Worm (Caenorhabditis elegans) whole organism, L2 larva: ENCODE data around the gene C26B9.6.

Source experiments
- C34F6.9 ChIP-seq: fragments of 150-350 bp; optimal IDR thresholded peaks from 2 replicates; lab custom pipeline; 2014; ENCODE audit warnings: missing biosample characterization, missing genetic modification characterization
- F13H6.1 ChIP-seq: sonication (generic microtip); optimal IDR thresholded peaks from 2 replicates; lab custom pipeline; 2016; ENCODE audit warnings: missing genetic modification characterization, missing compliant biosample characterization
- R02D3.7 ChIP-seq: fragments of 150-350 bp; optimal IDR thresholded peaks from 2 replicates; lab custom pipeline; 2014; ENCODE audit warnings: missing biosample characterization, missing genetic modification characterization
- ZK546.5 ChIP-seq: sonication (generic microtip); optimal IDR thresholded peaks from 2 replicates; lab custom pipeline; 2017; ENCODE audit warnings: missing biosample characterization, missing genetic modification characterization
- alr-1 ChIP-seq: fragments of 150-350 bp; optimal IDR thresholded peaks from 2 replicates; lab custom pipeline; 2014; ENCODE audit warnings: missing biosample characterization, missing genetic modification characterization
- aly-2 ChIP-seq: fragments of 150-350 bp; optimal IDR thresholded peaks from 2 replicates; lab custom pipeline; 2014; ENCODE audit warnings: missing biosample characterization, missing genetic modification characterization
- ama-1 ChIP-seq: fragments of 150-350 bp; optimal IDR thresholded peaks from 2 replicates; lab custom pipeline; 2018; ENCODE audit warnings: inconsistent platforms
- ceh-16 ChIP-seq: fragments of 150-350 bp; optimal IDR thresholded peaks from 2 replicates; lab custom pipeline; 2014; ENCODE audit warnings: missing biosample characterization, missing genetic modification characterization
- ceh-82 ChIP-seq: fragments of 150-350 bp; optimal IDR thresholded peaks from 2 replicates; lab custom pipeline; 2014; ENCODE audit warnings: missing biosample characterization, missing genetic modification characterization
- crh-2 ChIP-seq: sonication (generic microtip); optimal IDR thresholded peaks from 2 replicates; lab custom pipeline; 2017; ENCODE audit warnings: missing biosample characterization, missing genetic modification characterization
- dmd-4 ChIP-seq: sonication (generic microtip); optimal IDR thresholded peaks from 2 replicates; lab custom pipeline; 2017; ENCODE audit warnings: missing biosample characterization, missing genetic modification characterization
- egl-27 ChIP-seq: sonication (generic microtip); optimal IDR thresholded peaks from 3 replicates; lab custom pipeline; 2017; ENCODE audit warnings: missing biosample characterization, missing genetic modification reagents, missing genetic modification characterization
- fos-1 ChIP-seq: fragments of 150-350 bp; optimal IDR thresholded peaks from 2 replicates; lab custom pipeline; 2014; ENCODE audit warnings: missing biosample characterization, missing genetic modification characterization
- gmeb-1 ChIP-seq: fragments of 150-350 bp; optimal IDR thresholded peaks from 2 replicates; lab custom pipeline; 2014; ENCODE audit warnings: missing biosample characterization, missing genetic modification characterization
- lin-11 ChIP-seq: fragments of 150-350 bp; sonication (generic microtip); optimal IDR thresholded peaks from 2 replicates; lab custom pipeline; 2014; ENCODE audit warnings: missing biosample characterization, missing genetic modification characterization, inconsistent platforms, mixed read lengths
- lin-13 ChIP-seq: fragments of 150-350 bp; optimal IDR thresholded peaks from 2 replicates; lab custom pipeline; 2014; ENCODE audit warnings: missing biosample characterization, missing genetic modification reagents, missing genetic modification characterization
- mdl-1 ChIP-seq, 2 experiments: fragments of 150-350 bp in 1 of 2; sonication (generic microtip) in 1 of 2; optimal IDR thresholded peaks; 2 replicates each; lab custom pipeline; 2017; ENCODE audit warnings: missing biosample characterization in 2 of 2, missing genetic modification characterization in 2 of 2
- nhr-12 ChIP-seq: fragments of 150-350 bp; optimal IDR thresholded peaks from 2 replicates; lab custom pipeline; 2014; ENCODE audit warnings: missing biosample characterization, missing genetic modification characterization
- nhr-129 ChIP-seq: fragments of 150-350 bp; optimal IDR thresholded peaks from 2 replicates; lab custom pipeline; 2014; ENCODE audit warnings: missing biosample characterization, missing genetic modification characterization
- nhr-21 ChIP-seq: fragments of 150-350 bp; optimal IDR thresholded peaks from 2 replicates; lab custom pipeline; 2014; ENCODE audit warnings: missing biosample characterization, missing genetic modification characterization
- nhr-23 ChIP-seq: fragments of 150-350 bp; optimal IDR thresholded peaks from 2 replicates; lab custom pipeline; 2014; ENCODE audit warnings: missing biosample characterization, missing genetic modification reagents, missing genetic modification characterization
- nhr-25 ChIP-seq: fragments of 150-350 bp; sonication (generic microtip); optimal IDR thresholded peaks from 3 replicates; lab custom pipeline; 2014; ENCODE audit warnings: missing biosample characterization, missing genetic modification characterization
- nhr-6 ChIP-seq: fragments of 150-350 bp; optimal IDR thresholded peaks from 2 replicates; lab custom pipeline; 2014; ENCODE audit warnings: missing biosample characterization, missing genetic modification characterization
- peb-1 ChIP-seq: fragments of 150-350 bp; optimal IDR thresholded peaks from 2 replicates; lab custom pipeline; 2014; ENCODE audit warnings: missing biosample characterization, missing genetic modification characterization
- sem-4 ChIP-seq: fragments of 150-350 bp; optimal IDR thresholded peaks from 2 replicates; lab custom pipeline; 2014; ENCODE audit warnings: missing biosample characterization, missing genetic modification reagents, missing genetic modification characterization
- skn-1 ChIP-seq: sonication (generic microtip); optimal IDR thresholded peaks from 2 replicates; lab custom pipeline; 2017; ENCODE audit warnings: missing biosample characterization, missing genetic modification characterization
- sma-3 ChIP-seq: sonication (generic microtip); optimal IDR thresholded peaks from 2 replicates; lab custom pipeline; 2016; ENCODE audit warnings: missing genetic modification reagents, missing genetic modification characterization, missing compliant biosample characterization
- sma-9 ChIP-seq, 2 experiments: fragments of 150-350 bp in 1 of 2; sonication (generic microtip) in 1 of 2; optimal IDR thresholded peaks; 2 replicates each; lab custom pipeline; 2014 to 2016; ENCODE audit warnings: missing genetic modification characterization in 2 of 2, mild to moderate bottlenecking in 1 of 2, missing biosample characterization in 1 of 2, missing compliant biosample characterization in 1 of 2, missing genetic modification reagents in 1 of 2, moderate library complexity in 1 of 2
- snpc-4 ChIP-seq: fragments of 150-350 bp; optimal IDR thresholded peaks from 2 replicates; lab custom pipeline; 2014; ENCODE audit warnings: missing biosample characterization, missing genetic modification characterization
- unc-55 ChIP-seq: fragments of 150-350 bp; sonication (generic microtip); optimal IDR thresholded peaks from 3 replicates; lab custom pipeline; 2014; ENCODE audit warnings: missing biosample characterization, missing genetic modification reagents, missing genetic modification characterization
- ztf-4 ChIP-seq: fragments of 150-350 bp; optimal IDR thresholded peaks from 2 replicates; lab custom pipeline; 2014; ENCODE audit warnings: missing biosample characterization, missing genetic modification characterization

C26B9.6 gene

DNA sequence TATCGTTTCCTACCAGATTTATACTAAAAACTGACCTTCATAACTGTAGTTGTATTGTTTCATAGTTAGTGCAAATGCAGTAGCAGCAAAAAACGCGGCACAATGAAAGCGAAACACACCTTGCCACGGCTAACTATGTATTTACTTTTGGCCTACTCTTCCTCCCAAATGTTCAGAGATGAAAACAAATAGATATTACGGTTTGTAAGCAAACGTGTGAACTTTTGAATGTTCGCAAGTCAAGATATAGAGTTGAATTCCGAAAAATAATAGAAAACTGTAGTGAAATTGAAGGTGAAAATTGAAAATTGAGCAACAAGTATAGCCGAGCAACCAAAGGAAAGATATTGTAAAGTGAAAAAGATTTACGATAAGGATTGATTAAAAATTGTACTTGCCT, 29.0 kb upstream of the C26B9.6 start, which contains the start of gene chtl-1:
Gene chtl-1, minus strand, starts transcription at position 101 of the 400 bp plus-strand sequence.
- no peak for TF ChIP-seq nhr-129 (tag; lab: Kevin White, UChicago)
- no peak for TF ChIP-seq ama-1 (lab: Kevin White, UChicago)
- TF ChIP-seq alr-1 (tag; lab: Kevin White, UChicago) = no peak

DNA sequence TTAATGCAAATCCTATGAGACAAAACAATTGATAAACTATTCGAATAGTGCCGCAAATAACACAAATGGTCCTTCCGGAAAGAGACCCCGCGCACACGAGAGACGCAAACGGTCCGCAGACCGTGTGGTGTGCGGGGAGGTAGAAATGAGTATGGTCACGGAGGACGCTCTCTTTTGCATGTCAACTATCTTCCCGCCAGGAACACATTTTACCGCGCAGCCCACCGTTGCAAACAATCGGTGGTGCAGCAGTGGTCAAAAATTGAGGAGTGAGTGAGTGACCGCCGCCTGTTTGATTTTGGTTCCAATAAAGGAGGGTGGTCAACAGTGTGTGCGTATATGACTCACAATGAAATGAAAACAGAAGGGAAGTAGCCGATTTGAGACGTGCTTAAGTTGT, 25.4 kb upstream of the C26B9.6 start:
- TF ChIP-seq sem-4 (no peak), nhr-6 (no peak), ztf-4 (tag; lab: Kevin White, UChicago) (no peak), ceh-82 (tag; lab: Kevin White, UChicago) (no peak), C34F6.9 (tag; lab: Kevin White, UChicago) (no peak), snpc-4 (tag; lab: Kevin White, UChicago) (no peak), fos-1 (tag; lab: Kevin White, UChicago) (no peak), nhr-12 (tag; lab: Kevin White, UChicago) (no peak), nhr-25 (no peak), ZK546.5 (tag; lab: Kevin White, UChicago) (no peak), dmd-4 (tag; lab: Kevin White, UChicago) (no peak), peb-1 (tag; lab: Kevin White, UChicago) (no peak), sma-3 (GFP tag; lab: Kevin White, UChicago) (no peak)

DNA sequence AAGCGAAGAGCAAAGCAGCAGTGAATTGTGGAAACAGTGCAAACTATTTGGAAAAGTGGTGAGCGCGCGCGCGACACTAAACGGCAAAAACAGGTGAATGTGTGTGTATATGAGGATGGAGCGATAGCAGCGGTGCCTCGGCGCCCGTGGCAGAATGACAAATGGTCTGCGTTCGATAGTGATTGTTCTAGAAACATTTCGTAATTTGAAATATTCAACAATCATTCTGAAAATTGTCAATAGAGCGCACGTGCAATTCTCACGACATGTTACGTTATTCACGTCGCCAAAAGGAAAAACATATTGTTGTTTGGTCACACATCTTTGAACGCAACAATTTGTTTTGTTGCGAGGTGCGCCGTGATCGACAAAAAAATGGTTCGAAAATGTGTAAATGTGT, 20.0 kb upstream of the C26B9.6 start:
- TF ChIP-seq F13H6.1 (tag; lab: Kevin White, UChicago) (peak; percentile 2), C34F6.9 (tag; lab: Kevin White, UChicago) (peak; percentile 9), crh-2 (tag; lab: Kevin White, UChicago) (peak; percentile 41), nhr-129 (tag; lab: Kevin White, UChicago) (peak; percentile 23), lin-11 (tag; lab: Kevin White, UChicago) (peak; percentile 7), skn-1 (no peak), egl-27 (tag; lab: Kevin White, UChicago) (no peak), sma-9 (GFP tag; optimal IDR thresholded peaks at IDR 0.05; lab: Kevin White, UChicago) (no peak), sma-9 (tag; optimal IDR thresholded peaks at IDR 0.05; lab: Kevin White, UChicago) (no peak), nhr-21 (tag; lab: Kevin White, UChicago) (no peak)

DNA sequence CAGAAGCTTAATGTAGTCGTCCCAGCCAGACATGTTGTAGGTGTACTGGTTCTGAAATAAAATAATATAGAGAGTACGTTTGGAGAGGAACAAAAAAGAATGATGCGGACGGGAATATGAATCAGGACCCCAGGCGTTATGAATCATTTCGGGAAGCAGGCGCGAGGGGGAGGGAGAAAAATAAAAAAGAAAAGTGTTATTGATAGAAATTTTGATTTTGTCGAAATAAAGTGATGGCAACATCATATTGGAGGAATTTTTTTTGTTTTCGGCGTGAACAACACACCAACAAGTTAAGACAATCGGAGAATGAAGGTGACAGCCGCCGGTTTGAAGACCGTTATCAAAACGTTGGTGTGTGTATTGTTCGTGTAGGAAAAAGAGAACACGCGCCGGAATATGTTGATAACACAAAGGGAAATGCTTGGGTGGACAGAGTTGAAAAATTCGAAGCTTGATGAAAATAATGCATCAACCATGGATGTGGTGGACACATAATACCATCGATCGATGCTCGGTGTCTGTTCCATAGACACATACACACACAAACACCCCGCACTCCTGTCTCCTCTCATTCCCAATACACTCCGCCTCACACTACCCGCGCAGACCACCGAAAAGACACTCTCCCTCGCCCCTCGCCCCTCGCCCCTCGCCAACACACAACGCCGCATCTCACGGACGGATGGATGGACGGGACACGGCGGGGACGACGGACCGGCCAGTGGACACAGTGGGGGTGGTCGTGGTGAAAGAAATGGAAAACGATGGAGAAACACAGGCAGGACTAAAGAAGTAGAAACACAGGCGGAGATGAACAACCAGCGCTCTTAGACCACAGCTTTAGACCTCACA, 19.0 kb upstream of the C26B9.6 start, which contains the start of gene pfn-2:
Gene pfn-2, minus strand, starts transcription at position 51 of the 855 bp plus-strand sequence.
- TF ChIP-seq snpc-4 (tag; lab: Kevin White, UChicago) (peak; percentile 21), nhr-6 (no peak), unc-55 (GFP tag; lab: Kevin White, UChicago) (peak; percentile 44), crh-2 (tag; lab: Kevin White, UChicago) (peak; percentile 3), sem-4 (no peak), nhr-129 (tag; lab: Kevin White, UChicago) (no peak), peb-1 (tag; lab: Kevin White, UChicago) (no peak), fos-1 (tag; lab: Kevin White, UChicago) (peak; percentile 16), F13H6.1 (tag; lab: Kevin White, UChicago) (peak; percentile 29), mdl-1 (tag; optimal IDR thresholded peaks at IDR 0.05; lab: Kevin White, UChicago) (no peak)

DNA sequence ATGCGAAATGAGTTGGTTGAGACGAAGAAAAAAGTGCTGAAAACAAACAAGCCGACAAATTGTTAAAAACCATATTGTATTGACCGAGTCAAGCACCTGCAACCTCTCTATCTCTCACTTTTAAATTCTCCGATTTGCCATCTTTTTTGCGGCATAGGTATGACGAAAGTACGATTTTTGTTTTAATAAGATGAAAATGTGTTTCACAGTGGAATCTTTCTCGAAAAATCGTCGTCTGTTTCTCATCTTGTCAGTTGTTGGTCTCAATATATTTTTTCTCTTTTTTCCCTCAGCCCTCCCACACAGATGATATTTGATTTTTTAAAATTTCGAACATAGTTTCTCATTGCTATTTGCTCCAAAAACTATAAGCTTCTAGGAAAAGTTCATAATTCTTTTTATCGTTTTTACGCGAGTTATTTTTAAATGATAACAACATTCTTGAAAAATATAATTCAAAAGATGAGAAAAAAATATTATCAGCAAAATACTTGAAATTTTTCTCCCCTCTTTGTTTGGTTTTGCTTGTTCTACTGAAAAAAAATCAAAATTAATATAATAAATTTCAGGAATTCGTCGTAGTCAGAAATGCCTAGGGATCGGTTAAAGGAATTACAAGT, 13.4 kb upstream of the C26B9.6 start, which contains the start of gene syx-3:
Gene syx-3, plus strand, starts transcription at position 570 of the 620 bp plus-strand sequence.
- TF ChIP-seq F13H6.1 (tag; lab: Kevin White, UChicago) (no peak), sma-3 (GFP tag; lab: Kevin White, UChicago) (no peak), egl-27 (tag; lab: Kevin White, UChicago) (no peak), lin-13 (no peak), ceh-16 (tag; lab: Kevin White, UChicago) (no peak), aly-2 (tag; lab: Kevin White, UChicago) (no peak), R02D3.7 (no peak), peb-1 (tag; lab: Kevin White, UChicago) (no peak), nhr-23 (no peak), lin-11 (tag; lab: Kevin White, UChicago) (no peak), C34F6.9 (tag; lab: Kevin White, UChicago) (no peak), snpc-4 (tag; lab: Kevin White, UChicago) (no peak), sma-9 (GFP tag; optimal IDR thresholded peaks at IDR 0.05; lab: Kevin White, UChicago) (no peak), sma-9 (tag; optimal IDR thresholded peaks at IDR 0.05; lab: Kevin White, UChicago) (no peak), ama-1 (lab: Kevin White, UChicago) (no peak), crh-2 (tag; lab: Kevin White, UChicago) (no peak), gmeb-1 (tag; lab: Kevin White, UChicago) (no peak), sem-4 (no peak)
